Fruit fly (Drosophila melanogaster) whole organism, adult: ENCODE data around the gene Diedel2.

ENCODE experiments used
- CG12768 ChIP-seq: fragments of 200-800 bp; sonication (Bioruptor generic); optimal IDR thresholded peaks from 2 replicates; lab custom pipeline; 2017; ENCODE audit warnings: missing biosample characterization, missing genetic modification characterization, mild to moderate bottlenecking, moderate library complexity, missing genetic modification reagents
- CG14711 ChIP-seq: fragments of 200-800 bp; sonication (Bioruptor generic); optimal IDR thresholded peaks from 2 replicates; lab custom pipeline; 2018; ENCODE audit warnings: missing biosample characterization, mild to moderate bottlenecking, missing genetic modification characterization, moderate library complexity
- CG5204 ChIP-seq: fragments of 200-800 bp; sonication (Bioruptor generic); optimal IDR thresholded peaks from 2 replicates; lab custom pipeline; 2016; ENCODE audit warnings: missing biosample characterization, missing genetic modification characterization
- Clk ChIP-seq: fragments of 200-800 bp; sonication (Bioruptor generic); optimal IDR thresholded peaks from 2 replicates; lab custom pipeline; 2017; ENCODE audit warnings: missing biosample characterization, missing genetic modification characterization
- cic ChIP-seq: fragments of 200-800 bp; sonication (Bioruptor generic); optimal IDR thresholded peaks from 2 replicates; lab custom pipeline; 2017; ENCODE audit warnings: missing biosample characterization, mild to moderate bottlenecking, missing genetic modification characterization, moderate library complexity
- cnc ChIP-seq, 2 experiments: fragments of >200 bp; optimal IDR thresholded peaks; 2 replicates each; lab custom pipeline; 2017
- kay ChIP-seq: fragments of 200-800 bp; sonication (Bioruptor generic); peaks from one replicate; lab custom pipeline; 2016; ENCODE audit warnings: missing biosample characterization, missing genetic modification characterization, borderline replicate concordance
- ovo ChIP-seq: fragments of 200-800 bp; sonication (Bioruptor generic); optimal IDR thresholded peaks from 2 replicates; lab custom pipeline; 2016; ENCODE audit warnings: missing biosample characterization, missing genetic modification characterization
- tj ChIP-seq: fragments of 200-800 bp; sonication (Bioruptor generic); optimal IDR thresholded peaks from 3 replicates; lab custom pipeline; 2017; ENCODE audit warnings: missing biosample characterization, mild to moderate bottlenecking, missing genetic modification characterization, moderate library complexity

- no peak for TF ChIP-seq cic (GFP tag; lab: Kevin White, UChicago)
- no peak for TF ChIP-seq CG5204
- TF ChIP-seq ovo, result no peak
- TF ChIP-seq tj (GFP tag; lab: Kevin White, UChicago), result no peak
- TF ChIP-seq CG14711, result no peak
- no peak for TF ChIP-seq cnc (optimal IDR thresholded peaks at IDR 0.05; lab: Kevin White, UChicago)
- TF ChIP-seq CG12768, result no peak
- TF ChIP-seq Clk, result no peak
- TF ChIP-seq kay, result no peak
Observed at dm6 chr3R:29560418-29560817, 47.9 kb upstream of the Diedel2 start.
